Worm (Caenorhabditis elegans) whole organism, late embryonic: ENCODE data around the gene mcm-5.
A peak's percentile ranks its signal among the peaks of the same experiment; 100 is the strongest.

Experiments
- C08G9.2 ChIP-seq: sonication (generic microtip); optimal IDR thresholded peaks from 2 replicates; lab custom pipeline; 2016; ENCODE audit warnings: mild to moderate bottlenecking, missing genetic modification characterization, moderate library complexity, missing compliant biosample characterization
- C38D4.7 ChIP-seq: fragments of 200-800 bp; sonication (Bioruptor generic); optimal IDR thresholded peaks from 2 replicates; lab custom pipeline; 2018; ENCODE audit warnings: mild to moderate bottlenecking, missing genetic modification characterization, moderate library complexity, missing compliant biosample characterization
- K09A11.1 ChIP-seq: sonication (generic microtip); optimal IDR thresholded peaks from 2 replicates; lab custom pipeline; 2017; ENCODE audit warnings: antibody characterized with exemption, mild to moderate bottlenecking, missing genetic modification characterization, missing compliant biosample characterization; ENCODE audit not compliant: insufficient read depth
- T23F11.4 ChIP-seq: fragments of 200-800 bp; sonication (Bioruptor generic); optimal IDR thresholded peaks from 2 replicates; lab custom pipeline; 2018; ENCODE audit warnings: mild to moderate bottlenecking, missing genetic modification characterization, missing compliant biosample characterization
- Y22D7AL.16 ChIP-seq: sonication (generic microtip); optimal IDR thresholded peaks from 2 replicates; lab custom pipeline; 2016; ENCODE audit warnings: missing genetic modification characterization, missing compliant biosample characterization
- ahr-1 ChIP-seq: sonication (generic microtip); optimal IDR thresholded peaks from 2 replicates; lab custom pipeline; 2016; ENCODE audit warnings: missing genetic modification characterization, missing compliant biosample characterization
- ceh-14 ChIP-seq: sonication (generic microtip); optimal IDR thresholded peaks from 2 replicates; lab custom pipeline; 2016; ENCODE audit warnings: missing genotype, missing genetic modification characterization, missing compliant biosample characterization
- ceh-18 ChIP-seq: sonication (generic microtip); optimal IDR thresholded peaks from 2 replicates; lab custom pipeline; 2016; ENCODE audit warnings: missing genetic modification characterization, missing compliant biosample characterization
- ceh-24 ChIP-seq: sonication (generic microtip); optimal IDR thresholded peaks from 2 replicates; lab custom pipeline; 2016; ENCODE audit warnings: mild to moderate bottlenecking, missing genetic modification characterization, missing compliant biosample characterization
- ceh-34 ChIP-seq: sonication (generic microtip); optimal IDR thresholded peaks from 2 replicates; lab custom pipeline; 2016; ENCODE audit warnings: mild to moderate bottlenecking, missing genetic modification characterization, missing compliant biosample characterization
- ceh-6 ChIP-seq: fragments of 200-800 bp; sonication (Bioruptor generic); optimal IDR thresholded peaks from 2 replicates; lab custom pipeline; 2018; ENCODE audit warnings: mild to moderate bottlenecking, missing genetic modification characterization, missing compliant biosample characterization
- ceh-9 ChIP-seq: sonication (generic microtip); optimal IDR thresholded peaks from 2 replicates; lab custom pipeline; 2016; ENCODE audit warnings: mild to moderate bottlenecking, missing genetic modification characterization, inconsistent platforms, missing compliant biosample characterization
- che-1 ChIP-seq: sonication (generic microtip); optimal IDR thresholded peaks from 2 replicates; lab custom pipeline; 2016; ENCODE audit warnings: mild to moderate bottlenecking, missing genetic modification characterization, missing compliant biosample characterization
- dmd-4 ChIP-seq: sonication (generic microtip); optimal IDR thresholded peaks from 2 replicates; lab custom pipeline; 2016; ENCODE audit warnings: borderline replicate concordance, missing genetic modification characterization, missing compliant biosample characterization
- dve-1 ChIP-seq: sonication (generic microtip); optimal IDR thresholded peaks from 2 replicates; lab custom pipeline; 2017; ENCODE audit warnings: antibody characterized with exemption, mild to moderate bottlenecking, missing genetic modification characterization, missing compliant biosample characterization
- elt-4 ChIP-seq: sonication (generic microtip); optimal IDR thresholded peaks from 2 replicates; lab custom pipeline; 2016; ENCODE audit warnings: missing genetic modification characterization, missing compliant biosample characterization
- ets-4 ChIP-seq: sonication (generic microtip); optimal IDR thresholded peaks from 2 replicates; lab custom pipeline; 2016; ENCODE audit warnings: missing genetic modification characterization, missing compliant biosample characterization
- eyg-1 ChIP-seq: sonication (generic microtip); optimal IDR thresholded peaks from 2 replicates; lab custom pipeline; 2016; ENCODE audit warnings: missing genotype, missing genetic modification characterization, missing compliant biosample characterization
- fax-1 ChIP-seq: sonication (generic microtip); optimal IDR thresholded peaks from 2 replicates; lab custom pipeline; 2016; ENCODE audit warnings: missing genotype, missing genetic modification characterization, missing compliant biosample characterization
- fkh-10 ChIP-seq: fragments of 150-350 bp; optimal IDR thresholded peaks from 2 replicates; lab custom pipeline; 2014; ENCODE audit warnings: missing biosample characterization, missing genetic modification reagents, missing genetic modification characterization
- fkh-6 ChIP-seq: sonication (generic microtip); optimal IDR thresholded peaks from 2 replicates; lab custom pipeline; 2016; ENCODE audit warnings: missing genetic modification characterization, missing compliant biosample characterization
- gmeb-2 ChIP-seq: sonication (generic microtip); optimal IDR thresholded peaks from 2 replicates; lab custom pipeline; 2016; ENCODE audit warnings: missing genetic modification characterization, inconsistent platforms, missing compliant biosample characterization
- hlh-15 ChIP-seq: sonication (generic microtip); optimal IDR thresholded peaks from 2 replicates; lab custom pipeline; 2016; ENCODE audit warnings: missing genetic modification characterization, missing compliant biosample characterization
- hlh-8 ChIP-seq: sonication (generic microtip); optimal IDR thresholded peaks from 2 replicates; lab custom pipeline; 2016; ENCODE audit warnings: missing genotype, missing genetic modification characterization, missing compliant biosample characterization
- madf-2 ChIP-seq: sonication (generic microtip); optimal IDR thresholded peaks from 2 replicates; lab custom pipeline; 2017; ENCODE audit warnings: missing genetic modification characterization, missing compliant biosample characterization
- nhr-11 ChIP-seq: fragments of 150-350 bp; optimal IDR thresholded peaks from 2 replicates; lab custom pipeline; 2014; ENCODE audit warnings: missing biosample characterization, missing genetic modification characterization
- npax-4 ChIP-seq: sonication (generic microtip); optimal IDR thresholded peaks from 2 replicates; lab custom pipeline; 2016; ENCODE audit warnings: missing genetic modification characterization, missing compliant biosample characterization
- pag-3 ChIP-seq: sonication (generic microtip); optimal IDR thresholded peaks from 2 replicates; lab custom pipeline; 2016; ENCODE audit warnings: missing compliant biosample characterization, missing genetic modification characterization, borderline replicate concordance
- pat-9 ChIP-seq: fragments of 200-800 bp; sonication (Bioruptor generic); optimal IDR thresholded peaks from 2 replicates; lab custom pipeline; 2018; ENCODE audit warnings: mild to moderate bottlenecking, missing genetic modification characterization, moderate library complexity, missing compliant biosample characterization
- pha-2 ChIP-seq: sonication (generic microtip); optimal IDR thresholded peaks from 2 replicates; lab custom pipeline; 2017; ENCODE audit warnings: mild to moderate bottlenecking, missing genetic modification characterization, missing compliant biosample characterization
- pros-1 ChIP-seq: fragments of 150-350 bp; optimal IDR thresholded peaks from 2 replicates; lab custom pipeline; 2014; ENCODE audit warnings: missing biosample characterization, missing genetic modification reagents, missing genetic modification characterization
- ref-2 ChIP-seq: sonication (generic microtip); optimal IDR thresholded peaks from 2 replicates; lab custom pipeline; 2016; ENCODE audit warnings: missing genetic modification characterization, missing compliant biosample characterization
- rnt-1 ChIP-seq: sonication (generic microtip); optimal IDR thresholded peaks from 2 replicates; lab custom pipeline; 2016; ENCODE audit warnings: missing genetic modification characterization, missing compliant biosample characterization
- sdc-2 ChIP-seq: sonication (generic microtip); optimal IDR thresholded peaks from 2 replicates; lab custom pipeline; 2016; ENCODE audit warnings: missing genotype, missing genetic modification characterization, missing compliant biosample characterization
- sox-2 ChIP-seq: fragments of 200-800 bp; sonication (Bioruptor generic); IDR thresholded peaks from 2 replicates; pipeline ENCODE4 v1.3.6; 2022; ENCODE audit warnings: missing genetic modification reagents, missing genetic modification characterization, missing compliant biosample characterization
- sox-4 ChIP-seq: sonication (generic microtip); optimal IDR thresholded peaks from 2 replicates; lab custom pipeline; 2017; ENCODE audit warnings: mild to moderate bottlenecking, missing genetic modification characterization, inconsistent platforms, missing compliant biosample characterization
- syd-9 ChIP-seq: sonication (generic microtip); optimal IDR thresholded peaks from 2 replicates; lab custom pipeline; 2016; ENCODE audit warnings: mild to moderate bottlenecking, missing genetic modification characterization, moderate library complexity, missing compliant biosample characterization
- tbx-2 ChIP-seq: sonication (generic microtip); optimal IDR thresholded peaks from 2 replicates; lab custom pipeline; 2016; ENCODE audit warnings: missing genetic modification characterization, missing compliant biosample characterization
- tbx-7 ChIP-seq: sonication (generic microtip); optimal IDR thresholded peaks from 2 replicates; lab custom pipeline; 2016; ENCODE audit warnings: missing genotype, missing genetic modification characterization, missing compliant biosample characterization
- ttx-3 ChIP-seq: sonication (generic microtip); optimal IDR thresholded peaks from 2 replicates; lab custom pipeline; 2016; ENCODE audit warnings: missing genetic modification reagents, missing genetic modification characterization, missing compliant biosample characterization
- unc-3 ChIP-seq, 2 experiments: fragments of 200-800 bp in 1 of 2; sonication (Bioruptor generic) in 1 of 2; sonication (generic microtip) in 1 of 2; conservative IDR thresholded peaks in 1 of 2; optimal IDR thresholded peaks in 1 of 2; 2 replicates each; pipeline versions ENCODE4 v1.3.6 to Lab custom; 2016 to 2022; ENCODE audit warnings: missing compliant biosample characterization in 2 of 2, missing genetic modification characterization in 2 of 2, missing genetic modification reagents in 1 of 2
- unc-42 ChIP-seq: sonication (generic microtip); optimal IDR thresholded peaks from 2 replicates; lab custom pipeline; 2016; ENCODE audit warnings: missing genotype, missing genetic modification characterization, missing compliant biosample characterization
- unc-55 ChIP-seq: sonication (generic microtip); optimal IDR thresholded peaks from 2 replicates; lab custom pipeline; 2017; ENCODE audit warnings: missing biosample characterization, missing genetic modification reagents, missing genetic modification characterization
- unc-86 ChIP-seq: sonication (generic microtip); optimal IDR thresholded peaks from 2 replicates; lab custom pipeline; 2016; ENCODE audit warnings: missing genetic modification characterization, missing compliant biosample characterization
- ztf-16 ChIP-seq: sonication (generic microtip); optimal IDR thresholded peaks from 2 replicates; lab custom pipeline; 2017; ENCODE audit warnings: missing genetic modification characterization, missing compliant biosample characterization

mcm-5 gene

ce11 chrIII:4281955-4282618, 9.0 kb downstream of the mcm-5 start (continued):
- TF ChIP-seq T23F11.4 (GFP tag; lab: Kevin White, UChicago): peak; percentile 88
- peak; percentile 67 for TF ChIP-seq C08G9.2 (tag; lab: Kevin White, UChicago)
- peak; percentile 51 for TF ChIP-seq tbx-7
- no peak for TF ChIP-seq hlh-15
- TF ChIP-seq K09A11.1 (tag; lab: Kevin White, UChicago): peak; percentile 14
- TF ChIP-seq fkh-6 (tag; lab: Kevin White, UChicago): no peak
- TF ChIP-seq dmd-4 (tag; lab: Kevin White, UChicago): peak; percentile 69
- TF ChIP-seq ceh-9 (tag; lab: Kevin White, UChicago): no peak
- peak; percentile 60 for TF ChIP-seq ceh-6 (GFP tag; lab: Kevin White, UChicago)
- TF ChIP-seq sdc-2 (tag; lab: Kevin White, UChicago): peak; percentile 79
- peak; percentile 98 for TF ChIP-seq tbx-2 (tag; lab: Kevin White, UChicago)
- no peak for TF ChIP-seq ttx-3 (tag; lab: Kevin White, UChicago)
- TF ChIP-seq hlh-8 (tag; lab: Kevin White, UChicago): peak; percentile 80
- TF ChIP-seq pha-2 (tag; lab: Kevin White, UChicago): peak; percentile 86
- TF ChIP-seq ceh-14 (tag; lab: Kevin White, UChicago): peak; percentile 91
- peak; percentile 58 for TF ChIP-seq eyg-1 (tag; lab: Kevin White, UChicago)
- TF ChIP-seq ceh-24 (tag; lab: Kevin White, UChicago): no peak
- peak; percentile 40 for TF ChIP-seq unc-86
- TF ChIP-seq fkh-10 (GFP tag; lab: Kevin White, UChicago): no peak
- peak; percentile 67 for TF ChIP-seq pat-9
- TF ChIP-seq gmeb-2 (tag; lab: Kevin White, UChicago): no peak
- TF ChIP-seq dve-1: peak; percentile 63
- peak; percentile 98 for TF ChIP-seq unc-55
- TF ChIP-seq ceh-18 (tag; lab: Kevin White, UChicago): peak; percentile 99
- TF ChIP-seq madf-2: peak; percentile 69
- peak; percentile 99 for TF ChIP-seq rnt-1 (tag; lab: Kevin White, UChicago)
- TF ChIP-seq unc-42 (tag; lab: Kevin White, UChicago): peak; percentile 94

DNA sequence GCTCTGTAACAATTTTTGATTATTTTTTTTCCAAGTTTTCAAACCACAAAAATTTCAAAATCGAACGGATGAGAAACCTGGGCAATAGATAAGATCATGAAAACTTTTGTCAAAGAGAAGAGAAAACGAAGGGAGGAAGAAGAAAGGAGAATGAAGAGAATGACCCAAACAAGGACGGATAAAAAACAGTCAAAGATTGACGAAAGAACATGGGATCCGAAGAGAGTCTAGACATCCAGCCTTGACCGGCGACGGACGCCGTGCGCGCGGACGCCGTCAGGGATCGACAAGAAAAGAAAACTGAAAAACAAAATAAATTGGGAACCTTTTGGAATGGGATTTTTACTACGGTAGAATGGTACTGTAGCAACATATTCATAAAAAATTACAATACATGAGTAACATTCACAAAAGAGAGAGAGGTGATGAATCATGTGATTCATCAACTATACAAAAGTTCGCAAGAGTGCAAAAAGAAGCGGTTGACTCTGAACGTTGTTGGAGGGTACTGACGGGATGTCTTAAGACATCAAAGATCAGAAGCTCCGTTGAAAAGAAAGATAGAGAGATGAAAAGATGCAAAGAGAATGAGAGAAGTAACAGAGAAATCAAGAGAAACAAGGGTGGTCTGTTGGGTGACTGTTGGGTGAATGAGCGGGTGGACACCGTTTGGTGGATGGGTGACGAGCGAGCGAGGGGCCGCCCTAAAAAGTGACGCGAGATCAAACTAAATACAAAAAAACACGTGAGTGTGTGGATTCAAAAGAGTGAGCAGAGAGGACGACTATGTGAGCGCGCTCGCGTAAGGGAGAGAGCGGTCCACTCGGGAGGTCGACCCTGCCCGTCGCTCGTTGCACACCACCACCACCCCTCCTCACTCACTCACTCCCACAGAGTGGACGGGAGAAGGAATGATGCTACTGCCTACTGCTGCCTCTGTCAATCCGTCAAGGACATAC, 10.6 kb downstream of the mcm-5 start, which contains the start of gene sup-26:
Gene sup-26, minus strand, starts transcription at position 10 of the 959 bp plus-strand sequence.
- no peak for TF ChIP-seq pros-1 (tag; lab: Kevin White, UChicago)
- no peak for TF ChIP-seq C38D4.7 (GFP tag; lab: Kevin White, UChicago)
- TF ChIP-seq npax-4 (tag; lab: Kevin White, UChicago): no peak
- TF ChIP-seq ztf-16 (tag; lab: Kevin White, UChicago): no peak
- TF ChIP-seq unc-55: peak; percentile 16
- TF ChIP-seq ttx-3 (tag; lab: Kevin White, UChicago): no peak
- TF ChIP-seq ceh-14 (tag; lab: Kevin White, UChicago): no peak
- TF ChIP-seq ref-2: peak; percentile 65
- peak; percentile 45 for TF ChIP-seq sox-4
- no peak for TF ChIP-seq sox-2 (GFP tag; lab: Robert Waterston, UW)
- TF ChIP-seq pat-9: no peak
- TF ChIP-seq nhr-11 (tag; lab: Kevin White, UChicago): no peak
- TF ChIP-seq K09A11.1 (tag; lab: Kevin White, UChicago): no peak
- no peak for TF ChIP-seq pha-2 (tag; lab: Kevin White, UChicago)
- TF ChIP-seq ets-4 (tag; lab: Kevin White, UChicago): no peak
- TF ChIP-seq C08G9.2 (tag; lab: Kevin White, UChicago): no peak
- no peak for TF ChIP-seq hlh-8 (tag; lab: Kevin White, UChicago)
- no peak for TF ChIP-seq pag-3 (tag; lab: Kevin White, UChicago)
- TF ChIP-seq Y22D7AL.16 (tag; lab: Kevin White, UChicago): no peak
- no peak for TF ChIP-seq dve-1
- TF ChIP-seq fax-1 (tag; lab: Kevin White, UChicago): no peak
- TF ChIP-seq hlh-15: no peak
- TF ChIP-seq syd-9 (tag; lab: Kevin White, UChicago): peak; percentile 6
- TF ChIP-seq elt-4: peak; percentile 85
- TF ChIP-seq unc-86: no peak
- peak; percentile 57 for TF ChIP-seq fkh-6 (tag; lab: Kevin White, UChicago)
- no peak for TF ChIP-seq ahr-1 (tag; lab: Kevin White, UChicago)
- no peak for TF ChIP-seq gmeb-2 (tag; lab: Kevin White, UChicago)
- no peak for TF ChIP-seq che-1 (tag; lab: Kevin White, UChicago)
- TF ChIP-seq ceh-34 (tag; lab: Kevin White, UChicago): peak; percentile 73
- TF ChIP-seq tbx-7: no peak
- TF ChIP-seq eyg-1 (tag; lab: Kevin White, UChicago): peak; percentile 52
- no peak for TF ChIP-seq unc-3 (GFP tag; conservative IDR thresholded peaks at IDR 0.05; lab: Robert Waterston, UW)
- TF ChIP-seq unc-3 (tag; optimal IDR thresholded peaks at IDR 0.05; lab: Kevin White, UChicago): no peak
